Worm (Caenorhabditis elegans) whole organism, L3 larva: ENCODE data around the gene F58A4.6.

Source experiments
- R02D3.7 ChIP-seq: fragments of 150-350 bp; optimal IDR thresholded peaks from 2 replicates; lab custom pipeline; 2014; ENCODE audit warnings: missing biosample characterization, missing genetic modification characterization
- ZK546.5 ChIP-seq: sonication (generic microtip); optimal IDR thresholded peaks from 2 replicates; lab custom pipeline; 2017; ENCODE audit warnings: missing biosample characterization, missing genetic modification characterization
- aly-2 ChIP-seq: fragments of 150-350 bp; optimal IDR thresholded peaks from 2 replicates; lab custom pipeline; 2014; ENCODE audit warnings: missing biosample characterization, missing genetic modification characterization
- ama-1 ChIP-seq: fragments of 150-350 bp; optimal IDR thresholded peaks from 2 replicates; lab custom pipeline; 2018
- ceh-16 ChIP-seq: sonication (generic microtip); optimal IDR thresholded peaks from 2 replicates; lab custom pipeline; 2017; ENCODE audit warnings: missing biosample characterization, missing genetic modification characterization
- ceh-28 ChIP-seq: fragments of 150-350 bp; optimal IDR thresholded peaks from 2 replicates; lab custom pipeline; 2014; ENCODE audit warnings: missing biosample characterization, missing genetic modification reagents, missing genetic modification characterization
- ceh-9 ChIP-seq: sonication (generic microtip); optimal IDR thresholded peaks from 2 replicates; lab custom pipeline; 2018; ENCODE audit warnings: missing biosample characterization, missing genetic modification characterization
- elt-1 ChIP-seq: fragments of 150-350 bp; optimal IDR thresholded peaks from 2 replicates; lab custom pipeline; 2014; ENCODE audit warnings: missing biosample characterization, missing genetic modification characterization
- elt-2 ChIP-seq: sonication (generic microtip); optimal IDR thresholded peaks from 2 replicates; lab custom pipeline; 2016; ENCODE audit warnings: missing genetic modification reagents, mild to moderate bottlenecking, missing genetic modification characterization, missing compliant biosample characterization
- eor-1 ChIP-seq, 2 experiments: fragments of 150-350 bp; optimal IDR thresholded peaks; 2 replicates each; lab custom pipeline; 2014 to 2018; ENCODE audit warnings: missing biosample characterization in 2 of 2, missing genetic modification characterization in 2 of 2
- fkh-10 ChIP-seq: sonication (generic microtip); optimal IDR thresholded peaks from 2 replicates; lab custom pipeline; 2017; ENCODE audit warnings: missing biosample characterization, missing genetic modification reagents, missing genetic modification characterization
- fkh-2 ChIP-seq: fragments of 150-350 bp; optimal IDR thresholded peaks from 2 replicates; lab custom pipeline; 2014; ENCODE audit warnings: missing biosample characterization, missing genetic modification reagents, missing genetic modification characterization
- hmg-11 ChIP-seq: sonication (generic microtip); optimal IDR thresholded peaks from 2 replicates; lab custom pipeline; 2016; ENCODE audit warnings: missing genetic modification characterization, missing compliant biosample characterization
- lin-15B ChIP-seq: fragments of 150-350 bp; optimal IDR thresholded peaks from 2 replicates; lab custom pipeline; 2014; ENCODE audit warnings: missing biosample characterization, missing genetic modification characterization
- lin-39 ChIP-seq: fragments of 150-350 bp; optimal IDR thresholded peaks from 2 replicates; lab custom pipeline; 2018; ENCODE audit warnings: missing biosample characterization, missing genetic modification reagents, missing genetic modification characterization
- mdl-1 ChIP-seq: fragments of 150-350 bp; optimal IDR thresholded peaks from 2 replicates; lab custom pipeline; 2014; ENCODE audit warnings: missing biosample characterization, missing genetic modification characterization
- nfya-1 ChIP-seq: sonication (generic microtip); optimal IDR thresholded peaks from 2 replicates; lab custom pipeline; 2017; ENCODE audit warnings: missing genetic modification characterization, mild to moderate bottlenecking, missing compliant biosample characterization, antibody characterized with exemption, moderate library complexity; ENCODE audit not compliant: insufficient read depth
- nhr-11 ChIP-seq: fragments of 150-350 bp; optimal IDR thresholded peaks from 2 replicates; lab custom pipeline; 2014; ENCODE audit warnings: missing biosample characterization, missing genetic modification characterization
- nhr-23 ChIP-seq: fragments of 150-350 bp; optimal IDR thresholded peaks from 2 replicates; lab custom pipeline; 2014; ENCODE audit warnings: missing biosample characterization, missing genetic modification reagents, missing genetic modification characterization
- nhr-25 ChIP-seq: sonication (generic microtip); optimal IDR thresholded peaks from 2 replicates; lab custom pipeline; 2017; ENCODE audit warnings: missing biosample characterization, missing genetic modification characterization
- nhr-28 ChIP-seq: fragments of 150-350 bp; optimal IDR thresholded peaks from 2 replicates; lab custom pipeline; 2014; ENCODE audit warnings: missing biosample characterization, missing genetic modification characterization
- nhr-43 ChIP-seq: sonication (generic microtip); optimal IDR thresholded peaks from 2 replicates; lab custom pipeline; 2016; ENCODE audit warnings: mild to moderate bottlenecking, missing genetic modification characterization, missing compliant biosample characterization; ENCODE audit not compliant: poor library complexity, severe bottlenecking
- nhr-67 ChIP-seq: fragments of 150-350 bp; optimal IDR thresholded peaks from 2 replicates; lab custom pipeline; 2014; ENCODE audit warnings: missing biosample characterization, missing genetic modification characterization
- nhr-77 ChIP-seq: fragments of 150-350 bp; optimal IDR thresholded peaks from 2 replicates; lab custom pipeline; 2014; ENCODE audit warnings: missing biosample characterization, missing genetic modification characterization
- pqm-1 ChIP-seq: fragments of 150-350 bp; optimal IDR thresholded peaks from 2 replicates; lab custom pipeline; 2017; ENCODE audit warnings: missing biosample characterization, missing genetic modification characterization, inconsistent platforms
- snpc-4 ChIP-seq: fragments of 150-350 bp; optimal IDR thresholded peaks from 2 replicates; lab custom pipeline; 2014; ENCODE audit warnings: missing biosample characterization, missing genetic modification characterization
- tbx-2 ChIP-seq: sonication (generic microtip); optimal IDR thresholded peaks from 2 replicates; lab custom pipeline; 2016; ENCODE audit warnings: mild to moderate bottlenecking, missing genetic modification characterization, missing compliant biosample characterization
- unc-39 ChIP-seq: sonication (generic microtip); optimal IDR thresholded peaks from 4 replicates; lab custom pipeline; 2017; ENCODE audit warnings: missing biosample characterization, missing genetic modification characterization
- zag-1 ChIP-seq: fragments of 150-350 bp; optimal IDR thresholded peaks from 2 replicates; lab custom pipeline; 2014; ENCODE audit warnings: missing biosample characterization, missing genetic modification characterization
- ztf-4 ChIP-seq: fragments of 150-350 bp; optimal IDR thresholded peaks from 2 replicates; lab custom pipeline; 2014; ENCODE audit warnings: missing biosample characterization, missing genetic modification characterization

F58A4.6 gene

ce11 chrIII:9646440-9647021, 32.2 kb downstream of the F58A4.6 start:
- TF ChIP-seq ceh-9 (tag; lab: Kevin White, UChicago) = no peak
- no peak for TF ChIP-seq ZK546.5
- TF ChIP-seq R02D3.7 (tag; lab: Kevin White, UChicago) = no peak
- TF ChIP-seq ztf-4 (tag; lab: Kevin White, UChicago) = no peak
- peak; percentile 66 for TF ChIP-seq nhr-43 (tag; lab: Kevin White, UChicago)
- TF ChIP-seq nhr-23 (tag; lab: Kevin White, UChicago) = peak; percentile 84
- no peak for TF ChIP-seq aly-2 (tag; lab: Kevin White, UChicago)
- no peak for TF ChIP-seq mdl-1 (tag; lab: Kevin White, UChicago)
- TF ChIP-seq nhr-25 (tag; lab: Kevin White, UChicago) = peak; percentile 10

DNA sequence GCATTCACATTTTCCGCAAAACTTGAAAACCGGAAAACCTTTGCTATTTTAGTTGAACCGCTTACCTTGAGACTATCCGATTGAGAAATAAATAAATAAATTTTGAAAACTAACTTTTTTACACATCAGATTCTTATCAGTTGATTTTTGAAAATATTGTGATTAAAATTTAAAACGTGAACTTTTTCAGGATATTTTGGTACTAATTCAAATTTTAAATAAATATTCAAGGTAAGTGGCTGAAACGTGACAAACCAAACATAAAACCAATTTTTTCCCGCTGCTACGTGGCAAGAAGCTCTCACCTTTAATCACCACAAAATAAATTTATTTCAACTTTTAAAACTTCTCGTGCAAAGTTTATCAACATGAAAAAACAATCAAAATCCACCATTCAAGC, 37.6 kb downstream of the F58A4.6 start, which contains the start of gene C15H7.3:
Gene C15H7.3, minus strand, starts transcription at position 101 of the 400 bp plus-strand sequence.
- TF ChIP-seq mdl-1 (tag; lab: Kevin White, UChicago) (no peak), nhr-11 (no peak), eor-1 (tag; optimal IDR thresholded peaks at IDR 0.05; lab: Kevin White, UChicago) (no peak), nhr-77 (tag; lab: Kevin White, UChicago) (no peak), ama-1 (lab: Kevin White, UChicago) (no peak)

DNA sequence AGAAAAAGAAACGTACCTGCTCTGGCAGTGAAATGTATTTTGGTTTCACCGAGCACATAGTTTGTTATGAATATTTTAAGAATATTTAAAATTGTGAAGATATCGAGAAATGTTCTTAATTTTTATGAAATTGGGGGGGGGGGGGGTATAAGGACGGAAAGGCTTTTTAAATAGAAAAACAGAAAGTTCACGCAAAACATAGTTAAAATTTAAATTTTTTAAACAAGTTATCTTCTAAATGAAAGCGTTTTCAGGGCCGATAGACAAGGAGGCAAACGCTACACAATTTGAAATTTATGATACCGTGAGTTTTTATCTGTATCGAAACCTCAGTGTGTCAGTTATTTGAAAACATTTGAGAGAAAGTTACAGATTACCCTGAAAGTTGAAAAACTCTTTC, 41.5 kb downstream of the F58A4.6 start, which contains the start of gene C15H7.4:
Gene C15H7.4, minus strand, starts transcription at position 101 of the 400 bp plus-strand sequence.
- TF ChIP-seq snpc-4 (tag; lab: Kevin White, UChicago) (no peak), nhr-43 (tag; lab: Kevin White, UChicago) (no peak), nhr-11 (no peak), ceh-16 (tag; lab: Kevin White, UChicago) (no peak), unc-39 (tag; lab: Kevin White, UChicago) (no peak), fkh-10 (GFP tag; lab: Kevin White, UChicago) (no peak), ztf-4 (tag; lab: Kevin White, UChicago) (no peak), elt-2 (tag; lab: Kevin White, UChicago) (no peak), tbx-2 (tag; lab: Kevin White, UChicago) (no peak), zag-1 (tag; lab: Kevin White, UChicago) (no peak), ceh-28 (tag; lab: Kevin White, UChicago) (no peak), nhr-77 (tag; lab: Kevin White, UChicago) (no peak)

DNA sequence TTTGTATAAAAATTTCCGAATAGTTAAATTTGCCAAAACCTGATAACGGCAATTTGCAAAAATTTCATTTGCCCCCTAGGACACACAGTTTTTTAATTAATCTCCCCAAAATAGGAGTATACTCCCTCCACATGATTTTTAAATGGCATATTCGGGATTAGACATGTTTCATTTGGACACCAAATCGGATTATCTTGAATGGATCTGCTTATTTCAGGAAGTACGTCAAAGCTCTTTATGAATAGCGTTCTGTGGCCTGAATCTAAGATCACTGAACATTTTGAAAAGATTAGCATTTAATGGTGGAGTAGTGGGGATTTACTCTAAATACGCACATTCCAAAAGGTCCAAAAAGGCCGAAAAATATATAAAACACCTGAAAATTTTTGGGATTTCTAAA, 44.3 kb downstream of the F58A4.6 start:
- TF ChIP-seq ZK546.5 = no peak
- TF ChIP-seq fkh-10 (GFP tag; lab: Kevin White, UChicago) = no peak
- TF ChIP-seq nhr-28 (tag; lab: Kevin White, UChicago) = no peak
- TF ChIP-seq mdl-1 (tag; lab: Kevin White, UChicago) = no peak
- TF ChIP-seq nhr-11 = no peak
- no peak for TF ChIP-seq pqm-1 (tag; lab: Kevin White, UChicago)
- TF ChIP-seq lin-15B (tag; lab: Kevin White, UChicago) = no peak
- no peak for TF ChIP-seq elt-1 (tag; lab: Kevin White, UChicago)
- no peak for TF ChIP-seq nfya-1
- no peak for TF ChIP-seq elt-2 (tag; lab: Kevin White, UChicago)
- TF ChIP-seq eor-1 (tag; optimal IDR thresholded peaks at IDR 0.05; lab: Kevin White, UChicago) = no peak
- no peak for TF ChIP-seq hmg-11 (tag; lab: Kevin White, UChicago)
- TF ChIP-seq nhr-43 (tag; lab: Kevin White, UChicago) = no peak
- TF ChIP-seq nhr-67 (tag; lab: Kevin White, UChicago) = no peak
- no peak for TF ChIP-seq fkh-2 (tag; lab: Kevin White, UChicago)

DNA sequence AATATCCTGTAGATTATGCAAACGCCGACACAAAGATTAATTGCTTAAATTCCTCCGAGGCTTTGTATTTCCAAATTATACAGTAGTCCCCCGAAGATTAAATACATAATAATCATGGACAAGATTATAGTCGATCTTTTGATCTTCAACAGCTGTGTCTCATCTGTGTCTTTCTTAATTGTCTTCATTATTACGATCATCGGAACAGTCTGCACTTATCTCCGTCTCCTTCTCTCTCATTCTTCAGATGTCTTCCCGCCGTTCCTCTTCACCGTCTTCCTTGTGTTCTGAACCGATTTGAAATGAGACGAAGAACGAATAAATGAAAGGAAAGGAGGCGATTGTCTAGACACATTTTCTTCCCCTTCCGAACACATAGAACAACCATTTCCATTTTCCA, 46.8 kb downstream of the F58A4.6 start:
- TF ChIP-seq nhr-25 (tag; lab: Kevin White, UChicago) = peak; percentile 53
- peak; percentile 69 for TF ChIP-seq nhr-23 (tag; lab: Kevin White, UChicago)
- peak; percentile 34 for TF ChIP-seq hmg-11 (tag; lab: Kevin White, UChicago)
- TF ChIP-seq ceh-9 (tag; lab: Kevin White, UChicago) = no peak
- peak; percentile 61 for TF ChIP-seq nhr-43 (tag; lab: Kevin White, UChicago)
- TF ChIP-seq lin-39 (tag; lab: Kevin White, UChicago) = no peak
